Worm (Caenorhabditis elegans) whole organism, young adult: ENCODE measurements around the gene sgo-1.
A peak's percentile ranks its signal among the peaks of the same experiment; 100 is the strongest.

Experiments
- F55B11.4 ChIP-seq: sonication (generic microtip); optimal IDR thresholded peaks from 2 replicates; lab custom pipeline; 2016; ENCODE audit warnings: missing compliant biosample characterization, missing genetic modification characterization, borderline replicate concordance; ENCODE audit not compliant: insufficient read depth
- F57A8.1 ChIP-seq: fragments of 200-800 bp; sonication (Bioruptor generic); optimal IDR thresholded peaks from 2 replicates; lab custom pipeline; 2018; ENCODE audit warnings: mild to moderate bottlenecking, missing genetic modification characterization, moderate library complexity, missing compliant biosample characterization
- egrh-3 ChIP-seq: fragments of 200-800 bp; sonication (Bioruptor generic); IDR thresholded peaks from 2 replicates; pipeline ENCODE4 v1.3.6; 2022; ENCODE audit warnings: missing genetic modification reagents, missing genetic modification characterization, missing compliant biosample characterization
- hrde-1 ChIP-seq: sonication (generic microtip); optimal IDR thresholded peaks from 2 replicates; lab custom pipeline; 2016; ENCODE audit warnings: missing genetic modification characterization, mild to moderate bottlenecking, missing compliant biosample characterization, moderate library complexity, missing genotype, missing genetic modification reagents, borderline replicate concordance
- nhr-80 ChIP-seq: sonication (generic microtip); optimal IDR thresholded peaks from 2 replicates; lab custom pipeline; 2016; ENCODE audit warnings: missing genetic modification characterization, missing compliant biosample characterization

Gene sgo-1

DNA sequence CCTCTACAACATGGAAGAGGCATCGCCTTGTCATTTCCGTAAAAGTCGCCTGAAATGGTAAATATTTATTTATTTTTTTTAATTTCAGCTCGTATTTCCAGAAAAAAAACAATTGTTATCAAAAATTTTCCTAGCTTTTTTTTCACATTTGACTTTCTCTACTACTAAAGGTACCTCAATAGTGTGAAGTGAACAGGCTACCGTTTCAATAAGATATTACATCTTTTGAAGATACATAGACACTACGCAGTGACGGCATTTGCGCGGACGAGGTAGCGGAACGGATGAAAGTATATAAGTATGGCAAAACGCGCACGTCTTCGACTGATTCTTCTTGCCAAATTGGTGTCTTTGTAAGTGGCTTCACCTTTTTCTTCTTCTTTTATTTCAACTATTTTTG lies 43.2 kb downstream of the sgo-1 start, which contains the start of gene col-14:
TSS of gene col-14 (plus strand) at position 301 of the 400 bp plus-strand sequence.
- TF ChIP-seq egrh-3 (GFP tag; lab: Robert Waterston, UW) (no peak), F55B11.4 (tag; lab: Kevin White, UChicago) (no peak), hrde-1 (no peak)

DNA sequence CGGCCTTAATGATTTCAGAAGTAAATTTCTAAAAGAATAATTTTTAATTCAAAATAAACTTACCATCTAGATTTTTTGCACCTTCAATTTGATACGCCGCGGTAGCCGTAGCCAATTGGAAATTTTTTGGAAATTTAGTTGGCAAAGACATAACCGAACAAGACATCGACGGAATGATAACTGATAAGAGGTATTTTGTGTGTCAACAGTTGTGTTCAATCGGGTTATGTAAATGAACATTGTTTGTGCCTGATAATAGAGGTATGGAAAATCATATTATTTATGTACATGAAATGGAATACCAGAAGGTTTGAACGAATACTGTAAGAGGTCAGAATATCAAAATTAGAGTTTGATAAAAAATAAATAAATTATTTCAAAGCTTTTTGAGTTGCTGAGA lies 48.4 kb downstream of the sgo-1 start, which contains the start of gene klo-1:
TSS of gene klo-1 (minus strand) at position 388 of the 400 bp plus-strand sequence.
- TF ChIP-seq F57A8.1 (GFP tag; lab: Kevin White, UChicago): no peak
- peak; percentile 77 for TF ChIP-seq nhr-80
- TF ChIP-seq, all 124 proteins: peak for 1
